Worm (Caenorhabditis elegans) whole organism, L1 larva: Measurements from ENCODE around the gene C54D10.3.

Experiments
- C34B4.2 ChIP-seq: sonication (generic microtip); optimal IDR thresholded peaks from 2 replicates; lab custom pipeline; 2017; ENCODE audit warnings: mild to moderate bottlenecking, missing genetic modification characterization, missing compliant biosample characterization
- ceh-82 ChIP-seq, 3 experiments: fragments of 150-350 bp in 1 of 3; sonication (generic microtip) in 2 of 3; optimal IDR thresholded peaks; 2 replicates each; lab custom pipeline; 2014 to 2017; ENCODE audit warnings: missing biosample characterization in 3 of 3, missing genetic modification characterization in 3 of 3
- fkh-10 ChIP-seq: sonication (generic microtip); optimal IDR thresholded peaks from 2 replicates; lab custom pipeline; 2017; ENCODE audit warnings: missing biosample characterization, missing genetic modification reagents, missing genetic modification characterization
- mep-1 ChIP-seq: fragments of 150-350 bp; optimal IDR thresholded peaks from 2 replicates; lab custom pipeline; 2014; ENCODE audit warnings: missing biosample characterization, missing genetic modification characterization
- nhr-76 ChIP-seq: sonication (generic microtip); optimal IDR thresholded peaks from 2 replicates; lab custom pipeline; 2017; ENCODE audit warnings: missing biosample characterization, missing genetic modification characterization
- pqm-1 ChIP-seq: sonication (generic microtip); optimal IDR thresholded peaks from 3 replicates; lab custom pipeline; 2017; ENCODE audit warnings: missing biosample characterization, missing genetic modification characterization
- rnt-1 ChIP-seq: sonication (generic microtip); optimal IDR thresholded peaks from 2 replicates; lab custom pipeline; 2016; ENCODE audit warnings: mild to moderate bottlenecking, missing genetic modification characterization, moderate library complexity, missing compliant biosample characterization
- skn-1 ChIP-seq: fragments of 150-350 bp; optimal IDR thresholded peaks from 2 replicates; lab custom pipeline; 2014; ENCODE audit warnings: missing biosample characterization, missing genetic modification characterization
- sox-4 ChIP-seq: sonication (generic microtip); optimal IDR thresholded peaks from 2 replicates; lab custom pipeline; 2016; ENCODE audit warnings: missing genetic modification characterization, missing compliant biosample characterization
- tbx-2 ChIP-seq: sonication (generic microtip); optimal IDR thresholded peaks from 2 replicates; lab custom pipeline; 2016; ENCODE audit warnings: missing genetic modification characterization, missing compliant biosample characterization

DNA sequence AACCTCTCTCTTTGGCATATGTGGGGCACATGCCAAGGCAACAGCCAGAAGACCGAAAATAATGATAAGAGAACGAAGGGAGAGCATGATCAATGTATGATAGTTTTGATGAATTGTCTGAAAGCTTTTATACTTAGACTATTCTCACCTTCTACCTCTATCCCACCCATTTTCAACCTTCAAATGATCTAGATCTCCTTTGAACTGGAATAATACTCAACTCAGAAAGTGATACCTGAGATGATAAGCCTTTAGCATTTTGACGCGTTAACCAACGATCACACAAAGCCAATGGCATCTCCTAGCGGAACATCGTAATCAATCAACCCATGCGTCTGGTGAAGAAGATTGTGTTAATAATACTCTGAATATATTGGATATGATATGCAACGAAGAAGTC is 13.8 kb upstream of the C54D10.3 start, which contains the start of gene K01D12.9:
- TF ChIP-seq C34B4.2 (no peak), tbx-2 (tag; lab: Kevin White, UChicago) (no peak), ceh-82 (tag; optimal IDR thresholded peaks at IDR 0.05; lab: Kevin White, UChicago) (no peak), skn-1 (no peak), rnt-1 (tag; lab: Kevin White, UChicago) (no peak), fkh-10 (GFP tag; lab: Kevin White, UChicago) (no peak), sox-4 (tag; lab: Kevin White, UChicago) (no peak), nhr-76 (no peak), pqm-1 (tag; lab: Kevin White, UChicago) (no peak), mep-1 (tag; lab: Kevin White, UChicago) (no peak)
